Worm (Caenorhabditis elegans) whole organism, L1 larva: Measurements from ENCODE around the gene glr-4.

Experiments
- ama-1 ChIP-seq: fragments of 150-350 bp; optimal IDR thresholded peaks from 2 replicates; lab custom pipeline; 2014
- blmp-1 ChIP-seq: fragments of 150-350 bp; optimal IDR thresholded peaks from 2 replicates; lab custom pipeline; 2014; ENCODE audit warnings: missing biosample characterization, missing genetic modification characterization
- dsc-1 ChIP-seq: sonication (generic microtip); optimal IDR thresholded peaks from 2 replicates; lab custom pipeline; 2016; ENCODE audit warnings: mild to moderate bottlenecking, missing genetic modification characterization, missing compliant biosample characterization
- efl-1 ChIP-seq, 4 experiments: fragments of 150-350 bp; optimal IDR thresholded peaks in 3 of 4; peaks in 1 of 4; 1 replicate in 1 of 4; 2 replicates in 3 of 4; lab custom pipeline; 2014; ENCODE audit warnings: missing biosample characterization in 2 of 4, missing genetic modification characterization in 2 of 4, missing genetic modification reagents in 2 of 4
- efl-3 ChIP-seq: fragments of 200-800 bp; sonication (Bioruptor generic); optimal IDR thresholded peaks from 2 replicates; lab custom pipeline; 2018; ENCODE audit warnings: mild to moderate bottlenecking, missing genetic modification characterization, missing compliant biosample characterization
- egl-13 ChIP-seq: sonication (generic microtip); optimal IDR thresholded peaks from 2 replicates; lab custom pipeline; 2016; ENCODE audit warnings: missing genotype, missing genetic modification reagents, missing genetic modification characterization, missing compliant biosample characterization
- elt-3 ChIP-seq, 6 experiments: fragments of 150-350 bp in 1 of 6; sonication (generic microtip); optimal IDR thresholded peaks; 2 replicates each; lab custom pipeline; 2017 to 2018; ENCODE audit warnings: missing biosample characterization in 6 of 6, missing genetic modification characterization in 6 of 6, inconsistent platforms in 1 of 6
- ets-5 ChIP-seq: fragments of 200-800 bp; sonication (Bioruptor generic); IDR thresholded peaks from 2 replicates; pipeline ENCODE4 v1.3.6; 2022; ENCODE audit warnings: missing genetic modification characterization, missing compliant biosample characterization
- fkh-10 ChIP-seq: sonication (generic microtip); optimal IDR thresholded peaks from 2 replicates; lab custom pipeline; 2017; ENCODE audit warnings: missing biosample characterization, missing genetic modification reagents, missing genetic modification characterization
- hlh-17 ChIP-seq: fragments of 200-800 bp; sonication (Bioruptor generic); optimal IDR thresholded peaks from 2 replicates; lab custom pipeline; 2018; ENCODE audit warnings: missing genetic modification characterization, mild to moderate bottlenecking, missing compliant biosample characterization, moderate library complexity, borderline replicate concordance
- jun-1 ChIP-seq: fragments of 150-350 bp; optimal IDR thresholded peaks from 2 replicates; lab custom pipeline; 2014; ENCODE audit warnings: missing biosample characterization, missing genetic modification reagents, missing genetic modification characterization
- lin-14 ChIP-seq: fragments of 200-800 bp; sonication (Bioruptor generic); optimal IDR thresholded peaks from 2 replicates; lab custom pipeline; 2018; ENCODE audit warnings: mild to moderate bottlenecking, missing genetic modification characterization, moderate library complexity, missing compliant biosample characterization
- lir-3 ChIP-seq: sonication (generic microtip); optimal IDR thresholded peaks from 2 replicates; lab custom pipeline; 2016; ENCODE audit warnings: mild to moderate bottlenecking, missing genetic modification characterization, moderate library complexity, missing compliant biosample characterization; ENCODE audit not compliant: poor library complexity
- lsy-2 ChIP-seq, 2 experiments: fragments of 150-350 bp; optimal IDR thresholded peaks; 2 replicates each; lab custom pipeline; 2014; ENCODE audit warnings: missing biosample characterization in 2 of 2, missing genetic modification characterization in 2 of 2
- mab-9 ChIP-seq: fragments of 200-800 bp; sonication (Bioruptor generic); IDR thresholded peaks from 2 replicates; pipeline ENCODE4 v1.3.6; 2022; ENCODE audit warnings: missing genetic modification reagents, missing genetic modification characterization, missing compliant biosample characterization
- mdl-1 ChIP-seq, 2 experiments: fragments of 150-350 bp; optimal IDR thresholded peaks; 2 replicates each; lab custom pipeline; 2014 to 2017; ENCODE audit warnings: missing biosample characterization in 2 of 2, missing genetic modification characterization in 2 of 2, inconsistent platforms in 1 of 2
- mef-2 ChIP-seq: fragments of 150-350 bp; optimal IDR thresholded peaks from 2 replicates; lab custom pipeline; 2014; ENCODE audit warnings: missing biosample characterization, missing genetic modification characterization
- mep-1 ChIP-seq: fragments of 150-350 bp; optimal IDR thresholded peaks from 2 replicates; lab custom pipeline; 2014; ENCODE audit warnings: missing biosample characterization, missing genetic modification characterization
- nhr-11 ChIP-seq: fragments of 150-350 bp; optimal IDR thresholded peaks from 2 replicates; lab custom pipeline; 2014; ENCODE audit warnings: missing biosample characterization, missing genetic modification characterization
- nhr-12 ChIP-seq: sonication (generic microtip); optimal IDR thresholded peaks from 2 replicates; lab custom pipeline; 2017; ENCODE audit warnings: missing biosample characterization, missing genetic modification characterization
- nhr-19 ChIP-seq: fragments of 200-800 bp; sonication (Bioruptor generic); conservative IDR thresholded peaks from 2 replicates; pipeline ENCODE4 v1.3.6; 2022; ENCODE audit warnings: missing genetic modification characterization, missing compliant biosample characterization
- nhr-20 ChIP-seq: sonication (generic microtip); optimal IDR thresholded peaks from 2 replicates; lab custom pipeline; 2016; ENCODE audit warnings: mild to moderate bottlenecking, missing genetic modification characterization, missing compliant biosample characterization
- nhr-237 ChIP-seq: fragments of 150-350 bp; optimal IDR thresholded peaks from 2 replicates; lab custom pipeline; 2014; ENCODE audit warnings: missing biosample characterization, missing genetic modification characterization
- nhr-85 ChIP-seq: sonication (generic microtip); peaks from one replicate; lab custom pipeline; 2016; ENCODE audit warnings: missing genetic modification characterization, inconsistent platforms, missing compliant biosample characterization
- pag-3 ChIP-seq: sonication (generic microtip); optimal IDR thresholded peaks from 2 replicates; lab custom pipeline; 2017; ENCODE audit warnings: missing genetic modification characterization, mild to moderate bottlenecking, missing compliant biosample characterization, antibody characterized with exemption, borderline replicate concordance; ENCODE audit not compliant: insufficient read depth
- pax-3 ChIP-seq: fragments of 200-800 bp; sonication (Bioruptor generic); optimal IDR thresholded peaks from 2 replicates; lab custom pipeline; 2018; ENCODE audit warnings: mild to moderate bottlenecking, missing genetic modification characterization, moderate library complexity, missing compliant biosample characterization
- snpc-4 ChIP-seq: fragments of 150-350 bp; optimal IDR thresholded peaks from 2 replicates; lab custom pipeline; 2014; ENCODE audit warnings: missing biosample characterization, missing genetic modification characterization
- snu-23 ChIP-seq: sonication (generic microtip); optimal IDR thresholded peaks from 2 replicates; lab custom pipeline; 2016; ENCODE audit warnings: missing genetic modification characterization, missing compliant biosample characterization
- sup-37 ChIP-seq: fragments of 200-800 bp; sonication (Bioruptor generic); optimal IDR thresholded peaks from 2 replicates; lab custom pipeline; 2018; ENCODE audit warnings: mild to moderate bottlenecking, missing genetic modification characterization, missing compliant biosample characterization
- swsn-7 ChIP-seq: sonication (generic microtip); optimal IDR thresholded peaks from 2 replicates; lab custom pipeline; 2016; ENCODE audit warnings: missing genetic modification characterization, missing compliant biosample characterization
- tlp-1 ChIP-seq: fragments of 150-350 bp; optimal IDR thresholded peaks from 2 replicates; lab custom pipeline; 2014; ENCODE audit warnings: missing biosample characterization, missing genetic modification characterization
- unc-130 ChIP-seq: fragments of 150-350 bp; optimal IDR thresholded peaks from 2 replicates; lab custom pipeline; 2017; ENCODE audit warnings: missing biosample characterization, missing genetic modification characterization, inconsistent platforms
- unc-30 ChIP-seq: sonication (generic microtip); optimal IDR thresholded peaks from 2 replicates; lab custom pipeline; 2017; ENCODE audit warnings: missing biosample characterization, missing genetic modification characterization
- unc-98 ChIP-seq: fragments of 200-800 bp; sonication (Bioruptor generic); IDR thresholded peaks from 2 replicates; pipeline ENCODE4 v1.3.6; 2022; ENCODE audit warnings: missing genetic modification characterization, missing compliant biosample characterization
- zag-1 ChIP-seq: fragments of 150-350 bp; optimal IDR thresholded peaks from 2 replicates; lab custom pipeline; 2014; ENCODE audit warnings: missing biosample characterization, missing genetic modification characterization
- zip-4 ChIP-seq: fragments of 200-800 bp; sonication (Bioruptor generic); optimal IDR thresholded peaks from 2 replicates; lab custom pipeline; 2018; ENCODE audit warnings: mild to moderate bottlenecking, missing genetic modification characterization, moderate library complexity, missing compliant biosample characterization
- ztf-11 ChIP-seq, 2 experiments: sonication (generic microtip); optimal IDR thresholded peaks; 2 replicates each; lab custom pipeline; 2016 to 2017; ENCODE audit warnings: missing genetic modification characterization in 2 of 2, missing biosample characterization in 1 of 2, missing compliant biosample characterization in 1 of 2
- ztf-4 ChIP-seq: fragments of 150-350 bp; optimal IDR thresholded peaks from 2 replicates; lab custom pipeline; 2014; ENCODE audit warnings: missing biosample characterization, missing genetic modification characterization

Gene glr-4

DNA sequence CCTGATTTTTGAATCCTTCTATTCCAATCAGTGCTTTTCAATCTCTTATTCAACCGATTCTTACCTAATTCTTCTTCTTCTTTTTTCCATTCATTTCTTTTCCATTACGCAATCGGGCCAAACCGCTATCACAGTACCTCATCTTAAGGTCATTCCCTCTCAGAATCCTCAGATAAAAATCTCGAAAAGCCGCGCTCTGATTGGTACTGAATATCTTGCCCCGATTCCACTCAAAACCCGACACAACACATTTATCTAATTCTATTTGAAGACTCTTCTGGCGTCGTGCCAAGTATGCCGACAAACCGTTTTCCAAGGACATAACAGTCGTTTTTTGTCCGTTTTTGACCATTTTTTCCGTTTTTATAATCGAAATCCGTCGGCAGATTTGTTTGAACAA is 7.8 kb upstream of the glr-4 start (continued):
- TF ChIP-seq blmp-1 (peak; percentile 38), nhr-12 (tag; lab: Kevin White, UChicago) (no peak), efl-1 (optimal IDR thresholded peaks at IDR 0.05; lab: Kevin White, UChicago) (no peak), efl-1 (GFP tag; optimal IDR thresholded peaks at IDR 0.05 in 1 of 2; lab: Kevin White, UChicago) (no peak), sup-37 (GFP tag; lab: Kevin White, UChicago) (no peak), ztf-4 (tag; lab: Kevin White, UChicago) (no peak), pag-3 (tag; lab: Kevin White, UChicago) (no peak), unc-30 (tag; lab: Kevin White, UChicago) (no peak), pax-3 (tag; lab: Kevin White, UChicago) (no peak), nhr-85 (tag; lab: Kevin White, UChicago) (peak; percentile 92), mef-2 (tag; lab: Kevin White, UChicago) (no peak), unc-98 (GFP tag; lab: Robert Waterston, UW) (no peak)

DNA sequence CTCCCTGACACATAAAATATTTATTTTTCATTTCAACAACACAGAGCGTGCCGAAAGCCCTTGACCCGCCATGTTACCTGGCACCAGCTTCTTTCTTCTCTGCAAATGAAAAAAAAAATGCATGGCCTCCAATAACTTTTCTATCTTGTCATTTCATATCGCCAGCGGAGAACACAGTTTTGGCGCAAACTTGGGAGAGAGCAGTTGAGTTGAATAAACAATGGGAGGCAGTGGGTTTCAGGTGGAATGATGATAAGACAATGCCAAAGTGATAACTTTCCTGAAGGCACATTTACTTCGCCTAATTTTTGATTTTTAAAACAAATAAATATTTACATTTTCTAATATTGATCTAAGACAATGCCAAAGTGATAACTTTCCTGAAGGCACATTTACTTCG is 7.1 kb upstream of the glr-4 start:
- TF ChIP-seq nhr-237: no peak
- no peak for TF ChIP-seq mab-9 (GFP tag; lab: Robert Waterston, UW)
- no peak for TF ChIP-seq hlh-17 (GFP tag; lab: Kevin White, UChicago)
- no peak for TF ChIP-seq ama-1 (lab: Kevin White, UChicago)
- TF ChIP-seq unc-98 (GFP tag; lab: Robert Waterston, UW): no peak
- TF ChIP-seq nhr-19 (GFP tag; lab: Robert Waterston, UW): no peak
- TF ChIP-seq dsc-1: no peak
- TF ChIP-seq nhr-20 (tag; lab: Kevin White, UChicago): no peak
- TF ChIP-seq ztf-11 (tag; optimal IDR thresholded peaks at IDR 0.05; lab: Kevin White, UChicago): no peak

DNA sequence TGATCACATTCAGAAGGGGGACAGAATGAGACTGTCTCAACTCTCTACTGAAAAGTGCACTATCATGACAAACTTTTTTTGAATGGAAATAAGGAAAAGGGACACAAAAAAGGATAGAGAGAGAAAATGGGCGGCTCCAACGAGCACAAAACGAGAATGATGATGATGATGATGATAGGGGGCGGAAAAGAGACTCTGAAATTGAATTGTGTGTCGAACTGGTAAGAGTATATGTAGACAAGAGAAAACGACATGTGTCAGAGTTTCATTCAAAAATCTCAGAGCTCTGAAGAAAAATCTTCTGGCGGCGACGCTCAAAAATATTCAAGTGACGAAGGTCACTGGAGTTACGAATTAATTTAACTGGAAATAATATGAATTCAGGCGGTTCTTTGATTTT is 1.2 kb upstream of the glr-4 start:
- no peak for TF ChIP-seq nhr-237
- TF ChIP-seq fkh-10 (GFP tag; lab: Kevin White, UChicago): peak; percentile 47
- TF ChIP-seq ets-5 (GFP tag; lab: Robert Waterston, UW): no peak
- peak; percentile 48 for TF ChIP-seq lin-14
- no peak for TF ChIP-seq nhr-11 (tag; lab: Kevin White, UChicago)
- TF ChIP-seq efl-3 (GFP tag; lab: Kevin White, UChicago): no peak
- TF ChIP-seq swsn-7 (tag; lab: Kevin White, UChicago): no peak
- no peak for TF ChIP-seq zag-1
- TF ChIP-seq jun-1 (tag; lab: Kevin White, UChicago): no peak
- no peak for TF ChIP-seq mdl-1 (tag; optimal IDR thresholded peaks at IDR 0.05; lab: Kevin White, UChicago)
- no peak for TF ChIP-seq egl-13 (tag; lab: Kevin White, UChicago)
- TF ChIP-seq tlp-1 (tag; lab: Kevin White, UChicago): no peak
- TF ChIP-seq lir-3 (tag; lab: Kevin White, UChicago): no peak
- no peak for TF ChIP-seq zip-4 (GFP tag; lab: Kevin White, UChicago)
- TF ChIP-seq unc-130 (tag; lab: Kevin White, UChicago): no peak
- no peak for TF ChIP-seq lsy-2 (tag; optimal IDR thresholded peaks at IDR 0.05; lab: Kevin White, UChicago)

DNA sequence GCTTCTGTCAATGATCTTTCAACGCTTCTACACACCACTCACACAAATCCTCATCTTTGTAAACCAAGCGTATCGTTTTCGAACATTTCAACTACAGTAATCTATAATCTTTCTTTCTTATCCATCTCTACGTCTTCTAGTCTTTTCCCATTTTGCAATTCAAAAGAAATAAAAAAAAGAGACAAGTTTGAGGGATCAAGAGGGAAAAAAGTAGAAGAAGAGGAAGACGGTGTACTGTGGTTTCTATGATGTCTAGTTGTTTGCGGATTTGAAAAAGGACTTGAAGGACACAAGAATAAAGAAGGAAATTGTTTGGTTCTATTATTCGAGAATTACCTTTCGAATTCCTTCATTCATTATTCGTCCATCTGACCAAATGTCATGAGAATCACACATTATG is 1.6 kb downstream of the glr-4 start:
- TF ChIP-seq elt-3 (tag; optimal IDR thresholded peaks at IDR 0.05; lab: Kevin White, UChicago) (peak in 2 of 6 experiments; percentile 6 to 40), lin-14 (peak; percentile 68), mep-1 (tag; lab: Kevin White, UChicago) (peak; percentile 50), lsy-2 (tag; optimal IDR thresholded peaks at IDR 0.05; lab: Kevin White, UChicago) (peak in 1 of 2 experiments; percentile 59), nhr-85 (tag; lab: Kevin White, UChicago) (peak; percentile 89), nhr-20 (tag; lab: Kevin White, UChicago) (peak; percentile 26), blmp-1 (peak; percentile 50), tlp-1 (tag; lab: Kevin White, UChicago) (no peak), snpc-4 (tag; lab: Kevin White, UChicago) (no peak), snu-23 (GFP tag; lab: Kevin White, UChicago) (peak; percentile 42)
